Fruit fly (Drosophila melanogaster): ENCODE results near the gene nSMase.

The nSMase gene

dm6 chr3L:3241368-3241640 is 22.3 kb downstream of the nSMase start:
- TF ChIP-seq sage (GFP tag; optimal IDR thresholded peaks at IDR 0.05) (no peak), lola (GFP tag; optimal IDR thresholded peaks at IDR 0.05) (peak; percentile 3)

- TF ChIP-seq fru (GFP tag; optimal IDR thresholded peaks at IDR 0.05) (peak; percentile 65), br (GFP tag; optimal IDR thresholded peaks at IDR 0.05) (peak; percentile 22), dl (GFP tag; optimal IDR thresholded peaks at IDR 0.05; ENCODE audit: insufficient read depth in 1 of 2, partially characterized antibody in 2 of 2) (peak in 1 of 2 experiments; percentile 52), psq (GFP tag; optimal IDR thresholded peaks at IDR 0.05) (peak; percentile 55), CrebA (GFP tag; optimal IDR thresholded peaks at IDR 0.05; ENCODE audit: borderline replicate concordance) (peak; percentile 44), Sp1 (GFP tag; optimal IDR thresholded peaks at IDR 0.05) (peak; percentile 12), jim (GFP tag; optimal IDR thresholded peaks at IDR 0.05) (peak; percentile 68), Dif (GFP tag; optimal IDR thresholded peaks at IDR 0.05; ENCODE audit: partially characterized antibody) (peak; percentile 76), Vsx2 (GFP tag; optimal IDR thresholded peaks at IDR 0.05; ENCODE audit: partially characterized antibody) (no peak), CG32264 (GFP tag; optimal IDR thresholded peaks at IDR 0.05) (no peak), Jra (GFP tag; optimal IDR thresholded peaks at IDR 0.05) (peak; percentile 8)
These were observed 23.4 kb downstream of the nSMase start for dm6 chr3L:3242121-3243083.

dm6 chr3L:3244244-3245144 is 25.5 kb downstream of the nSMase start, which contains the start of gene CG12078:
Gene CG12078, minus strand, starts transcription at chr3L:3244294.
- TF ChIP-seq br (GFP tag; optimal IDR thresholded peaks at IDR 0.05) (no peak), tai (GFP tag; optimal IDR thresholded peaks at IDR 0.05) (peak; percentile 9), OdsH (GFP tag; optimal IDR thresholded peaks at IDR 0.05) (no peak), Sp1 (GFP tag; optimal IDR thresholded peaks at IDR 0.05) (no peak), Vsx2 (GFP tag; optimal IDR thresholded peaks at IDR 0.05; ENCODE audit: partially characterized antibody) (no peak), psq (GFP tag; optimal IDR thresholded peaks at IDR 0.05) (no peak), foxo (GFP tag; optimal IDR thresholded peaks at IDR 0.05) (peak in 1 of 2 experiments; percentile 25), Hr83 (GFP tag; optimal IDR thresholded peaks at IDR 0.05; ENCODE audit: poor library complexity, severe bottlenecking) (peak; percentile 21), Myc (optimal IDR thresholded peaks at IDR 0.05) (no peak), fru (GFP tag; optimal IDR thresholded peaks at IDR 0.05) (peak; percentile 2)

dm6 chr3L:3245189-3245588 is 26.2 kb downstream of the nSMase start:
- peak; percentile 88 for TF ChIP-seq fru (GFP tag; optimal IDR thresholded peaks at IDR 0.05)
- TF ChIP-seq Myc (optimal IDR thresholded peaks at IDR 0.05): no peak
- TF ChIP-seq CrebA (GFP tag; optimal IDR thresholded peaks at IDR 0.05; ENCODE audit: borderline replicate concordance): peak; percentile 78
- TF ChIP-seq Vsx2 (GFP tag; optimal IDR thresholded peaks at IDR 0.05; ENCODE audit: partially characterized antibody): no peak
- TF ChIP-seq sage (GFP tag; optimal IDR thresholded peaks at IDR 0.05): peak; percentile 43
- no peak for TF ChIP-seq N (GFP tag; optimal IDR thresholded peaks at IDR 0.05)
- TF ChIP-seq CG32264 (GFP tag; optimal IDR thresholded peaks at IDR 0.05): peak; percentile 28
- TF ChIP-seq h (GFP tag; optimal IDR thresholded peaks at IDR 0.05): peak; percentile 71
- TF ChIP-seq rgr (GFP tag; optimal IDR thresholded peaks at IDR 0.05): peak; percentile 70
- peak in 1 of 2 experiments; percentile 73 for TF ChIP-seq foxo (GFP tag; optimal IDR thresholded peaks at IDR 0.05)
- TF ChIP-seq jim (GFP tag; optimal IDR thresholded peaks at IDR 0.05): no peak
- no peak for TF ChIP-seq usp (GFP tag; optimal IDR thresholded peaks at IDR 0.05)
- TF ChIP-seq Sp1 (GFP tag; optimal IDR thresholded peaks at IDR 0.05): peak; percentile 91
- peak; percentile 67 for TF ChIP-seq psq (GFP tag; optimal IDR thresholded peaks at IDR 0.05)
- TF ChIP-seq Mio (GFP tag; optimal IDR thresholded peaks at IDR 0.05): no peak
- peak; percentile 61 for TF ChIP-seq Hnf4 (GFP tag; optimal IDR thresholded peaks at IDR 0.05)
- peak; percentile 42 for TF ChIP-seq dmrt93B (GFP tag; optimal IDR thresholded peaks at IDR 0.05)
- peak; percentile 83 for TF ChIP-seq HLH106 (tag; optimal IDR thresholded peaks at IDR 0.05)
- TF ChIP-seq GATAd (GFP tag; optimal IDR thresholded peaks at IDR 0.05): no peak
- TF ChIP-seq ey (GFP tag; optimal IDR thresholded peaks at IDR 0.05): peak; percentile 73
- TF ChIP-seq Abd-B (GFP tag; optimal IDR thresholded peaks at IDR 0.05): no peak
- no peak for TF ChIP-seq Jra (GFP tag; optimal IDR thresholded peaks at IDR 0.05)
- TF ChIP-seq OdsH (GFP tag; optimal IDR thresholded peaks at IDR 0.05): peak; percentile 86
- no peak for TF ChIP-seq pan (optimal IDR thresholded peaks at IDR 0.05)
- no peak for TF ChIP-seq lola (GFP tag; optimal IDR thresholded peaks at IDR 0.05)
- TF ChIP-seq tai (GFP tag; optimal IDR thresholded peaks at IDR 0.05): peak; percentile 52
- no peak for TF ChIP-seq Hr83 (GFP tag; optimal IDR thresholded peaks at IDR 0.05; ENCODE audit: poor library complexity, severe bottlenecking)
- TF ChIP-seq br (GFP tag; optimal IDR thresholded peaks at IDR 0.05): peak; percentile 86
- TF ChIP-seq brk (GFP tag; optimal IDR thresholded peaks at IDR 0.05): peak; percentile 72
- no peak for TF ChIP-seq Dif (GFP tag; optimal IDR thresholded peaks at IDR 0.05; ENCODE audit: partially characterized antibody)
- TF ChIP-seq Rel (GFP tag; optimal IDR thresholded peaks at IDR 0.05): peak; percentile 25
- peak; percentile 17 for TF ChIP-seq Rel (tag; optimal IDR thresholded peaks at IDR 0.05)
- no peak for TF ChIP-seq dl (GFP tag; optimal IDR thresholded peaks at IDR 0.05; ENCODE audit: insufficient read depth in 1 of 2, partially characterized antibody in 2 of 2)
- TF ChIP-seq Hr78 (GFP tag; optimal IDR thresholded peaks at IDR 0.05): no peak
- no peak for TF ChIP-seq sv (GFP tag; optimal IDR thresholded peaks at IDR 0.05)
- TF ChIP-seq Dfd (GFP tag; optimal IDR thresholded peaks at IDR 0.05): no peak
- peak; percentile 46 for TF ChIP-seq CG9705 (GFP tag; optimal IDR thresholded peaks at IDR 0.05)
